Worm (Caenorhabditis elegans): ENCODE results near the gene atf-2.

Gene atf-2

ce11 chrII:8732339-8733100 lies 19.3 kb upstream of the atf-2 start, which contains the start of gene rol-6:
TSS of gene rol-6 (plus strand) at chrII:8733050.
- no peak for TF ChIP-seq ceh-40 (GFP tag; IDR thresholded peaks at IDR 0.05)
- TF ChIP-seq cebp-1 (GFP tag; IDR thresholded peaks at IDR 0.05) = no peak
- no peak for TF ChIP-seq cebp-1 (tag; optimal IDR thresholded peaks at IDR 0.05)
- no peak for TF ChIP-seq nhr-90 (tag; optimal IDR thresholded peaks at IDR 0.05)
- no peak for TF ChIP-seq aptf-2 (GFP tag; conservative IDR thresholded peaks at IDR 0.05)
- TF ChIP-seq lag-1 (GFP tag; IDR thresholded peaks at IDR 0.05) = no peak
- TF ChIP-seq ZK185.1 (tag; optimal IDR thresholded peaks at IDR 0.05; ENCODE audit: poor library complexity, severe bottlenecking) = no peak
- TF ChIP-seq egrh-3 (GFP tag; IDR thresholded peaks at IDR 0.05) = no peak

ce11 chrII:8733627-8734026 lies 18.2 kb upstream of the atf-2 start:
- peak; percentile 68; the same call in 1 of the 2 replicates for TF ChIP-seq egrh-3 (GFP tag; IDR thresholded peaks at IDR 0.05)
- TF ChIP-seq zfh-2 (GFP tag; conservative IDR thresholded peaks at IDR 0.05) = peak; percentile 87
- TF ChIP-seq attf-5 (GFP tag; optimal IDR thresholded peaks at IDR 0.05) = no peak

- TF ChIP-seq B0336.3 (GFP tag; IDR thresholded peaks at IDR 0.05) (no peak), C17E4.6 (GFP tag; IDR thresholded peaks at IDR 0.05) (no peak), ama-1 (optimal IDR thresholded peaks at IDR 0.05) (no peak), ama-1 (GFP tag; optimal IDR thresholded peaks at IDR 0.05) (no peak), lin-54 (GFP tag; optimal IDR thresholded peaks at IDR 0.05) (no peak), F22D6.2 (tag; optimal IDR thresholded peaks at IDR 0.05) (no peak), him-1 (tag; optimal IDR thresholded peaks at IDR 0.05) (no peak), rec-8 (tag; optimal IDR thresholded peaks at IDR 0.05) (no peak), snpc-1.1 (tag; optimal IDR thresholded peaks at IDR 0.05; ENCODE audit: insufficient read depth) (no peak), ceh-100 (GFP tag; IDR thresholded peaks at IDR 0.05) (no peak), hmg-20 (GFP tag; IDR thresholded peaks at IDR 0.05) (no peak), madf-10 (tag; optimal IDR thresholded peaks at IDR 0.05) (no peak), lir-1 (GFP tag; conservative IDR thresholded peaks at IDR 0.05) (no peak), tlf-1 (GFP tag; optimal IDR thresholded peaks at IDR 0.05) (no peak), mel-28 (tag; optimal IDR thresholded peaks at IDR 0.05; ENCODE audit: borderline replicate concordance) (no peak), lin-26 (GFP tag; IDR thresholded peaks at IDR 0.05) (no peak), hlh-12 (tag; optimal IDR thresholded peaks at IDR 0.05) (no peak), hmg-1.2 (GFP tag; IDR thresholded peaks at IDR 0.05) (no peak), zfh-2 (GFP tag; conservative IDR thresholded peaks at IDR 0.05) (no peak), F57A8.1 (GFP tag; optimal IDR thresholded peaks at IDR 0.05) (no peak)
Measured at ce11 chrII:8737456-8737855, 14.3 kb upstream of the atf-2 start, which contains the start of gene idpb-4. TSS of gene idpb-4 (minus strand) at chrII:8737556.

- no peak for TF ChIP-seq ekl-4 (GFP tag; IDR thresholded peaks at IDR 0.05)
Measured at ce11 chrII:8738244-8738643, 13.5 kb upstream of the atf-2 start.

- no peak for TF ChIP-seq tlf-1 (GFP tag; optimal IDR thresholded peaks at IDR 0.05)
- TF ChIP-seq unc-62 (GFP tag; optimal IDR thresholded peaks at IDR 0.05) = peak; percentile 14
Measured at ce11 chrII:8738955-8739354, 12.8 kb upstream of the atf-2 start.
